Worm (Caenorhabditis elegans): ENCODE data around the gene igcm-1.

- TF ChIP-seq zag-1 (tag; optimal IDR thresholded peaks at IDR 0.05) (no peak), skn-1 (tag; optimal IDR thresholded peaks at IDR 0.05) (no peak), ztf-4 (tag; optimal IDR thresholded peaks at IDR 0.05) (no peak), unc-62 (GFP tag; optimal IDR thresholded peaks at IDR 0.05) (no peak), nhr-28 (tag; optimal IDR thresholded peaks at IDR 0.05) (no peak), R02D3.7 (tag; optimal IDR thresholded peaks at IDR 0.05) (no peak), nfya-1 (tag; optimal IDR thresholded peaks at IDR 0.05; ENCODE audit: insufficient read depth) (no peak)
These were observed 16.8 kb downstream of the igcm-1 start, which contains the start of gene F39H12.1 for ce11 chrX:834478-834877.

All from whole organism, L3 larva.